Worm (Caenorhabditis elegans): ENCODE results near the gene Y11D7A.7.
"Not testable (repeated sequence)": the region's sequence is repeated elsewhere in the genome, so short reads cannot be mapped to it uniquely, and the experiment has no call there.

Gene Y11D7A.7

ce11 chrIV:9269796-9270195, 20.5 kb downstream of the Y11D7A.7 start, which contains the start of gene flh-3:
TSS of gene flh-3 (plus strand) at chrIV:9270096.
- TF ChIP-seq B0310.2 (tag; optimal IDR thresholded peaks at IDR 0.05) (no peak), flt-1 (GFP tag; IDR thresholded peaks at IDR 0.05) (no peak), scrt-1 (GFP tag; IDR thresholded peaks at IDR 0.05) (no peak), ceh-13 (GFP tag; optimal IDR thresholded peaks at IDR 0.05) (no peak)

ce11 chrIV:9274008-9274529, 24.8 kb downstream of the Y11D7A.7 start, which contains the start of gene nmy-3:
TSS of gene nmy-3 (plus strand) at chrIV:9274479.
- TF ChIP-seq hmbx-1 (tag; optimal IDR thresholded peaks at IDR 0.05) (no peak), ama-1 (optimal IDR thresholded peaks at IDR 0.05) (no peak), sea-1 (GFP tag; conservative IDR thresholded peaks at IDR 0.05) (no peak), hnd-1 (tag; optimal IDR thresholded peaks at IDR 0.05) (no peak), ets-7 (tag; optimal IDR thresholded peaks at IDR 0.05) (no peak), F13C5.2 (tag; optimal IDR thresholded peaks at IDR 0.05) (no peak), tbx-11 (GFP tag; IDR thresholded peaks at IDR 0.05) (no peak)

- not testable (repeated sequence) for TF ChIP-seq F13C5.2 (tag; optimal IDR thresholded peaks at IDR 0.05); ama-1 (optimal IDR thresholded peaks at IDR 0.05); hnd-1 (tag; optimal IDR thresholded peaks at IDR 0.05)
Observed at ce11 chrIV:9286305-9286704, 37.0 kb downstream of the Y11D7A.7 start, which contains the start of gene nhr-267. TSS of gene nhr-267 (minus strand) at chrIV:9286405.

ce11 chrIV:9289635-9290034, 40.3 kb downstream of the Y11D7A.7 start:
- TF ChIP-seq flt-1 (GFP tag; IDR thresholded peaks at IDR 0.05) (no peak), ceh-13 (GFP tag; optimal IDR thresholded peaks at IDR 0.05) (no peak), scrt-1 (GFP tag; IDR thresholded peaks at IDR 0.05) (no peak), ets-7 (tag; optimal IDR thresholded peaks at IDR 0.05) (no peak), F13C5.2 (tag; optimal IDR thresholded peaks at IDR 0.05) (no peak), hmbx-1 (tag; optimal IDR thresholded peaks at IDR 0.05) (no peak), tbx-11 (GFP tag; IDR thresholded peaks at IDR 0.05) (no peak), B0310.2 (tag; optimal IDR thresholded peaks at IDR 0.05) (no peak), ama-1 (optimal IDR thresholded peaks at IDR 0.05) (no peak), hmg-4 (GFP tag; optimal IDR thresholded peaks at IDR 0.05) (no peak), aly-1 (tag; optimal IDR thresholded peaks at IDR 0.05) (no peak), sea-1 (GFP tag; conservative IDR thresholded peaks at IDR 0.05) (no peak), hnd-1 (tag; optimal IDR thresholded peaks at IDR 0.05) (no peak), tra-4 (tag; optimal IDR thresholded peaks at IDR 0.05) (no peak), pes-1 (GFP tag; IDR thresholded peaks at IDR 0.05) (no peak), tbx-37 (GFP tag; conservative IDR thresholded peaks at IDR 0.05) (no peak)

- not testable (repeated sequence) for TF ChIP-seq ama-1 (optimal IDR thresholded peaks at IDR 0.05); hmg-4 (GFP tag; optimal IDR thresholded peaks at IDR 0.05); ceh-13 (GFP tag; optimal IDR thresholded peaks at IDR 0.05)
Observed at ce11 chrIV:9293825-9294224, 44.5 kb downstream of the Y11D7A.7 start, which contains the start of gene nhr-264. TSS of gene nhr-264 (minus strand) at chrIV:9293925.

- no peak for TF ChIP-seq tra-4 (tag; optimal IDR thresholded peaks at IDR 0.05)
- TF ChIP-seq ets-7 (tag; optimal IDR thresholded peaks at IDR 0.05), result no peak
- TF ChIP-seq F13C5.2 (tag; optimal IDR thresholded peaks at IDR 0.05), result no peak
- no peak for TF ChIP-seq tbx-11 (GFP tag; IDR thresholded peaks at IDR 0.05)
- TF ChIP-seq ama-1 (optimal IDR thresholded peaks at IDR 0.05), result no peak
- TF ChIP-seq B0310.2 (tag; optimal IDR thresholded peaks at IDR 0.05), result no peak
- TF ChIP-seq flt-1 (GFP tag; IDR thresholded peaks at IDR 0.05), result no peak
- no peak for TF ChIP-seq hmbx-1 (tag; optimal IDR thresholded peaks at IDR 0.05)
- no peak for TF ChIP-seq aly-1 (tag; optimal IDR thresholded peaks at IDR 0.05)
- no peak for TF ChIP-seq ceh-36 (tag; optimal IDR thresholded peaks at IDR 0.05)
- TF ChIP-seq hnd-1 (tag; optimal IDR thresholded peaks at IDR 0.05), result no peak
- TF ChIP-seq hmg-4 (GFP tag; optimal IDR thresholded peaks at IDR 0.05), result no peak
- no peak for TF ChIP-seq pes-1 (GFP tag; IDR thresholded peaks at IDR 0.05)
- no peak for TF ChIP-seq ceh-13 (GFP tag; optimal IDR thresholded peaks at IDR 0.05)
- TF ChIP-seq scrt-1 (GFP tag; IDR thresholded peaks at IDR 0.05), result no peak
- TF ChIP-seq tbx-37 (GFP tag; conservative IDR thresholded peaks at IDR 0.05), result no peak
- no peak for TF ChIP-seq sea-1 (GFP tag; conservative IDR thresholded peaks at IDR 0.05)
Observed at ce11 chrIV:9296285-9296684, 47.0 kb downstream of the Y11D7A.7 start, which contains the start of gene F49C12.1. TSS of gene F49C12.1 (minus strand) at chrIV:9296354.

ce11 chrIV:9299145-9299544, 49.8 kb downstream of the Y11D7A.7 start, which contains the start of gene F49C12.2:
TSS of gene F49C12.2 (minus strand) at chrIV:9299245.
- TF ChIP-seq ceh-36 (tag; optimal IDR thresholded peaks at IDR 0.05) (no peak), tbx-11 (GFP tag; IDR thresholded peaks at IDR 0.05) (no peak), tra-4 (tag; optimal IDR thresholded peaks at IDR 0.05) (no peak), hnd-1 (tag; optimal IDR thresholded peaks at IDR 0.05) (no peak), B0310.2 (tag; optimal IDR thresholded peaks at IDR 0.05) (no peak), aly-1 (tag; optimal IDR thresholded peaks at IDR 0.05) (no peak), ama-1 (optimal IDR thresholded peaks at IDR 0.05) (no peak), tbx-37 (GFP tag; conservative IDR thresholded peaks at IDR 0.05) (no peak), ets-7 (tag; optimal IDR thresholded peaks at IDR 0.05) (no peak), F13C5.2 (tag; optimal IDR thresholded peaks at IDR 0.05) (no peak)
